Worm (Caenorhabditis elegans): ENCODE measurements around the gene nadk-2.

- no peak for TF ChIP-seq skn-1 (tag; optimal IDR thresholded peaks at IDR 0.05)
- TF ChIP-seq unc-62 (GFP tag; optimal IDR thresholded peaks at IDR 0.05): no peak
- no peak for TF ChIP-seq ceh-9 (tag; optimal IDR thresholded peaks at IDR 0.05)
- no peak for TF ChIP-seq snpc-4 (tag; optimal IDR thresholded peaks at IDR 0.05)
- no peak for TF ChIP-seq nhr-12 (tag; optimal IDR thresholded peaks at IDR 0.05)
- TF ChIP-seq jun-1 (tag; optimal IDR thresholded peaks at IDR 0.05): no peak
- no peak for TF ChIP-seq nhr-23 (tag; optimal IDR thresholded peaks at IDR 0.05)
Observed at ce11 chrII:12054558-12054957, 5.2 kb downstream of the nadk-2 start.
